Worm (Caenorhabditis elegans) whole organism, midembryonic: ENCODE measurements around the gene W04E12.2.

Experiments
- T22C8.4 ChIP-seq: fragments of 200-800 bp; sonication (Bioruptor generic); IDR thresholded peaks from 2 replicates; pipeline ENCODE4 v1.3.6; 2022; ENCODE audit warnings: missing genetic modification characterization, missing compliant biosample characterization
- cog-1 ChIP-seq: sonication (generic microtip); optimal IDR thresholded peaks from 2 replicates; lab custom pipeline; 2016; ENCODE audit warnings: missing genetic modification characterization, missing compliant biosample characterization
- flt-1 ChIP-seq: fragments of 200-800 bp; sonication (Bioruptor generic); IDR thresholded peaks from 2 replicates; pipeline ENCODE4 v1.3.6; 2022; ENCODE audit warnings: missing genetic modification characterization, missing compliant biosample characterization
- klf-2 ChIP-seq: fragments of 200-800 bp; sonication (Bioruptor generic); conservative IDR thresholded peaks from 2 replicates; pipeline ENCODE4 v1.3.6; 2022; ENCODE audit warnings: missing genetic modification reagents, missing genetic modification characterization, missing compliant biosample characterization
- med-1 ChIP-seq: sonication (generic microtip); optimal IDR thresholded peaks from 2 replicates; lab custom pipeline; 2017; ENCODE audit warnings: missing genetic modification characterization, mild to moderate bottlenecking, missing compliant biosample characterization, antibody characterized with exemption, missing genetic modification reagents; ENCODE audit not compliant: insufficient read depth
- ref-1 ChIP-seq: fragments of 200-800 bp; sonication (Bioruptor generic); conservative IDR thresholded peaks from 2 replicates; pipeline ENCODE4 v1.3.6; 2022; ENCODE audit warnings: missing genetic modification reagents, missing genetic modification characterization, missing compliant biosample characterization
- tab-1 ChIP-seq: fragments of 200-800 bp; sonication (Bioruptor generic); IDR thresholded peaks from 2 replicates; pipeline ENCODE4 v1.3.6; 2022; ENCODE audit warnings: missing genetic modification characterization, missing compliant biosample characterization
- ztf-23 ChIP-seq: fragments of 200-800 bp; sonication (Bioruptor generic); IDR thresholded peaks from 2 replicates; pipeline ENCODE4 v1.3.6; 2022; ENCODE audit warnings: missing genetic modification reagents, missing genetic modification characterization, missing compliant biosample characterization
- ztf-29 ChIP-seq: fragments of 200-800 bp; sonication (Bioruptor generic); IDR thresholded peaks from 2 replicates; pipeline ENCODE4 v1.3.6; 2022; ENCODE audit warnings: missing genetic modification reagents, missing genetic modification characterization, missing compliant biosample characterization

The W04E12.2 gene

ce11 chrV:19741651-19742050, 717 bp upstream of the W04E12.2 start, which contains the start of gene W04E12.3:
Gene W04E12.3 (plus strand): TSS chrV:19741951.
- TF ChIP-seq klf-2 (GFP tag; lab: Robert Waterston, UW) (no peak), med-1 (GFP tag; lab: Kevin White, UChicago) (no peak), tab-1 (no peak), ref-1 (GFP tag; lab: Robert Waterston, UW) (no peak), ztf-29 (GFP tag; lab: Robert Waterston, UW) (no peak), ztf-23 (GFP tag; lab: Robert Waterston, UW) (no peak), T22C8.4 (GFP tag; lab: Robert Waterston, UW) (no peak), cog-1 (no peak), flt-1 (GFP tag; lab: Robert Waterston, UW) (no peak)

ce11 chrV:19738117-19738516, 2.8 kb downstream of the W04E12.2 start, which contains the start of gene fbxa-131:
Gene fbxa-131 (plus strand): TSS chrV:19738417.
- TF ChIP-seq tab-1 (no peak), ref-1 (GFP tag; lab: Robert Waterston, UW) (no peak), med-1 (GFP tag; lab: Kevin White, UChicago) (no peak), ztf-23 (GFP tag; lab: Robert Waterston, UW) (no peak), flt-1 (GFP tag; lab: Robert Waterston, UW) (no peak), cog-1 (no peak), T22C8.4 (GFP tag; lab: Robert Waterston, UW) (no peak), klf-2 (GFP tag; lab: Robert Waterston, UW) (no peak), ztf-29 (GFP tag; lab: Robert Waterston, UW) (no peak)

ce11 chrV:19737458-19737857, 3.5 kb downstream of the W04E12.2 start, which contains the start of gene W04E12.7:
Gene W04E12.7 (minus strand): TSS chrV:19737558.
- TF ChIP-seq ref-1 (GFP tag; lab: Robert Waterston, UW) (no peak), cog-1 (no peak), ztf-29 (GFP tag; lab: Robert Waterston, UW) (no peak)

ce11 chrV:19733728-19734127, 7.2 kb downstream of the W04E12.2 start:
- TF ChIP-seq ztf-29 (GFP tag; lab: Robert Waterston, UW) (no peak), med-1 (GFP tag; lab: Kevin White, UChicago) (no peak), ztf-23 (GFP tag; lab: Robert Waterston, UW) (no peak), cog-1 (no peak), ref-1 (GFP tag; lab: Robert Waterston, UW) (no peak), flt-1 (GFP tag; lab: Robert Waterston, UW) (no peak), klf-2 (GFP tag; lab: Robert Waterston, UW) (no peak)

- TF ChIP-seq flt-1 (GFP tag; lab: Robert Waterston, UW) = no peak
- TF ChIP-seq med-1 (GFP tag; lab: Kevin White, UChicago) = no peak
- no peak for TF ChIP-seq cog-1
- TF ChIP-seq T22C8.4 (GFP tag; lab: Robert Waterston, UW) = no peak
- TF ChIP-seq ztf-23 (GFP tag; lab: Robert Waterston, UW) = no peak
- TF ChIP-seq ztf-29 (GFP tag; lab: Robert Waterston, UW) = no peak
- TF ChIP-seq ref-1 (GFP tag; lab: Robert Waterston, UW) = no peak
- TF ChIP-seq klf-2 (GFP tag; lab: Robert Waterston, UW) = no peak
- TF ChIP-seq tab-1 = no peak
These were observed 10.7 kb downstream of the W04E12.2 start, which contains the start of gene Y116F11A.1 for ce11 chrV:19730280-19730679. Gene Y116F11A.1 (plus strand): TSS chrV:19730580.

ce11 chrV:19728731-19729130, 12.2 kb downstream of the W04E12.2 start, which contains the start of gene Y116F11A.3:
Gene Y116F11A.3 (plus strand): TSS chrV:19729031.
- no peak for TF ChIP-seq klf-2 (GFP tag; lab: Robert Waterston, UW)

ce11 chrV:19727990-19728389, 12.9 kb downstream of the W04E12.2 start:
- no peak for TF ChIP-seq cog-1
- no peak for TF ChIP-seq tab-1
- no peak for TF ChIP-seq ztf-23 (GFP tag; lab: Robert Waterston, UW)
- TF ChIP-seq med-1 (GFP tag; lab: Kevin White, UChicago) = no peak
- TF ChIP-seq flt-1 (GFP tag; lab: Robert Waterston, UW) = no peak
- TF ChIP-seq klf-2 (GFP tag; lab: Robert Waterston, UW) = no peak
- TF ChIP-seq ref-1 (GFP tag; lab: Robert Waterston, UW) = no peak
- no peak for TF ChIP-seq T22C8.4 (GFP tag; lab: Robert Waterston, UW)
- TF ChIP-seq ztf-29 (GFP tag; lab: Robert Waterston, UW) = no peak

ce11 chrV:19724589-19724988, 16.3 kb downstream of the W04E12.2 start:
- TF ChIP-seq cog-1 = no peak
- no peak for TF ChIP-seq flt-1 (GFP tag; lab: Robert Waterston, UW)
- no peak for TF ChIP-seq med-1 (GFP tag; lab: Kevin White, UChicago)
- TF ChIP-seq ztf-29 (GFP tag; lab: Robert Waterston, UW) = no peak
- no peak for TF ChIP-seq tab-1
- no peak for TF ChIP-seq ztf-23 (GFP tag; lab: Robert Waterston, UW)
- no peak for TF ChIP-seq T22C8.4 (GFP tag; lab: Robert Waterston, UW)
- TF ChIP-seq klf-2 (GFP tag; lab: Robert Waterston, UW) = no peak
- no peak for TF ChIP-seq ref-1 (GFP tag; lab: Robert Waterston, UW)

ce11 chrV:19722881-19723280, 18.1 kb downstream of the W04E12.2 start:
- TF ChIP-seq cog-1 = no peak
- TF ChIP-seq ztf-29 (GFP tag; lab: Robert Waterston, UW) = peak; percentile 64; the same call in 1 of the 2 replicates
- peak; percentile 93 for TF ChIP-seq flt-1 (GFP tag; lab: Robert Waterston, UW)
- peak; percentile 86 for TF ChIP-seq ztf-23 (GFP tag; lab: Robert Waterston, UW)
- TF ChIP-seq tab-1 = peak; percentile 85
- peak; percentile 52; the same call in 1 of the 2 replicates for TF ChIP-seq ref-1 (GFP tag; lab: Robert Waterston, UW)
- peak; percentile 72 for TF ChIP-seq T22C8.4 (GFP tag; lab: Robert Waterston, UW)
- TF ChIP-seq med-1 (GFP tag; lab: Kevin White, UChicago) = peak; percentile 42
- 0 out of 2 replicates have a peak, but pooled peaks have one; percentile 32 for TF ChIP-seq klf-2 (GFP tag; lab: Robert Waterston, UW)
